Worm (Caenorhabditis elegans) whole organism, L4/young adult: ENCODE results near the gene F23B12.1.

Experiments
- W03F9.2 ChIP-seq: fragments of 150-350 bp; optimal IDR thresholded peaks from 2 replicates; lab custom pipeline; 2014; ENCODE audit warnings: missing biosample characterization, missing genetic modification characterization
- dao-5 ChIP-seq: sonication (generic microtip); optimal IDR thresholded peaks from 2 replicates; lab custom pipeline; 2016; ENCODE audit warnings: missing genotype, missing genetic modification characterization, moderate library complexity, missing compliant biosample characterization
- him-1 ChIP-seq: sonication (generic microtip); optimal IDR thresholded peaks from 2 replicates; lab custom pipeline; 2016; ENCODE audit warnings: missing genotype, missing genetic modification reagents, missing genetic modification characterization, missing compliant biosample characterization

F23B12.1 gene

DNA sequence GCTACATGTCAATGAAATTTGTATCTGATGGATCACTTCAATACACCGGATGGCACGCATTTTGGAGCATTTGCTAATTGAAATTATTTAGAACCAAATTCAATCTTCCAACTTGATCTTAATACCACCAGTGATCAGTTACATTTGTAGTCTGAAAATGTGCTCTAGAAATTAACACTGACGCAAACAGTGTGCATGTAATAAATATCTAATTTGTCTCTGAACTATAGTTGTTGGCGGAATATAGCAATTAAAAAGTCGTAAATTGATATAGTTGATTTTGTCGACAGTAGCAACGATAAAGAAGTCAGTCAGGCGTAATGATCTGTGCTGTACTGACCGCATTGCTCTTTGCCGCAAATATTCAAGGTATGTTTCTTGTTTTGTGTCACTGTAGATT is 43.3 kb downstream of the F23B12.1 start, which contains the start of gene clec-227:
TSS of gene clec-227 (plus strand) at position 301 of the 400 bp plus-strand sequence.
- TF ChIP-seq dao-5 (tag; lab: Kevin White, UChicago) (no peak), W03F9.2 (tag; lab: Kevin White, UChicago) (no peak), him-1 (tag; lab: Kevin White, UChicago) (no peak)

DNA sequence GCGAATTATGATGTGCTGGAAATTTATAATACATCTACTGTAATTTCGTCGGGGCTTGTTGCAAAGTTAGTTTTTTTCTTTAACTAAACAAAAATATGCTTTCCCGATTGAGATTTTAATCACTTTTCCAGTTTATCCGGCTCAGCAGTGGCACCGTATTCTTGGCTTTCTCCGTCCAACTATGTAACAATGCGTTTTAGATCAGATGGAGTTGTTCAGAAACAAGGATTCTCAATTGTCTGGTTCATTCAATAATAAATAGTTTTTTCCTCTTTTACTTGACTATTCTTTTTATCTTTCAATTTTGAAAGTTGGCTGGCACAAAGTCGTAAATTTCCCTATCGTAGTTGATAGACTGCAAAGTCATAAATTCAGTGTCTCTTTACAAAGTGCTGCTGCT is 45.1 kb downstream of the F23B12.1 start, which contains the start of gene clec-56:
TSS of gene clec-56 (plus strand) at position 301 of the 400 bp plus-strand sequence.
- no peak for TF ChIP-seq him-1 (tag; lab: Kevin White, UChicago)
- no peak for TF ChIP-seq dao-5 (tag; lab: Kevin White, UChicago)
- no peak for TF ChIP-seq W03F9.2 (tag; lab: Kevin White, UChicago)

DNA sequence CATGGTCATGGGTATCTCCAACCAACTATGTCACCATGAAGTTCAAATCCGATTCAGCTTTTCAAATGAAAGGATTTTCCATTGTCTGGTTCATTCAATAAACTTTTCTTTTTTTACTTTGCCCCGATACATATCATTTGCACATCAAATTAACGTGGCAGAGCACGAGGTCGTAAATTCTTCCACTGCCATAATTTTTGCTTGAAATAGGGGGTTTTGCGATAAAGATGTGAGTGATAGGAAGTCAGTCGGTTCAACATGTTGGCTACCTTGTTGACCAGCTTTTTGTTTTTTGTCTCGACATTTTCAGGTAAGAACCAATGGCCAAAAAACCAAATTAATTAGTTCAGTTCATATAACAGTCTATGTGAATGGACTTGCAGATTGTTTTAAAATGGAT is 47.7 kb downstream of the F23B12.1 start, which contains the start of gene clec-54:
TSS of gene clec-54 (plus strand) at position 224 of the 400 bp plus-strand sequence.
- TF ChIP-seq W03F9.2 (tag; lab: Kevin White, UChicago) (no peak), dao-5 (tag; lab: Kevin White, UChicago) (no peak), him-1 (tag; lab: Kevin White, UChicago) (no peak)

DNA sequence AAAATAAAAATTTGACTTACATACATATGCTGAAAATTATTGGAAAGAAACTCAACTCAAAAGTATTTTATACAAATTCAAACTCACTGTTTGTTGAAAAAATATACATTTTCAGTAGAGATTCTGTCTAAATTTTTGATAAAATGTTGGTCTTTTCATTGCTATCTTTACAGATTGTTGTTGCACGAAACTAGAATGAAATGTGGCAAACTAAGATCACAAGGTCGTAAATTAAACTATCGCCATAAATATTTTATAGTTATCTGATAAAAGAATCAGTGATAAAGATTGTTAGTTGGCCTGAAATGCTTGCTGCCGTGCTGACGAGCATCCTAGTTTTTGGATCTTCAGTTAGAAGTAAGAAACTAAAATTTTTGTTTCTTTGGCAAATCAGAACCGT is 50.0 kb downstream of the F23B12.1 start, which contains the start of gene clec-55:
TSS of gene clec-55 (plus strand) at position 301 of the 400 bp plus-strand sequence.
- no peak for TF ChIP-seq W03F9.2 (tag; lab: Kevin White, UChicago)
- TF ChIP-seq dao-5 (tag; lab: Kevin White, UChicago): no peak
- TF ChIP-seq him-1 (tag; lab: Kevin White, UChicago): no peak
